Worm (Caenorhabditis elegans) whole organism, early embryonic: ENCODE measurements around the gene C34D4.4.

Experiments used
- B0310.2 ChIP-seq: sonication (generic microtip); optimal IDR thresholded peaks from 2 replicates; lab custom pipeline; 2016; ENCODE audit warnings: mild to moderate bottlenecking, missing genetic modification characterization, missing compliant biosample characterization
- F13C5.2 ChIP-seq: sonication (generic microtip); optimal IDR thresholded peaks from 2 replicates; lab custom pipeline; 2017; ENCODE audit warnings: mild to moderate bottlenecking, missing genetic modification characterization, inconsistent platforms, missing compliant biosample characterization
- aly-1 ChIP-seq: sonication (generic microtip); optimal IDR thresholded peaks from 2 replicates; lab custom pipeline; 2016; ENCODE audit warnings: missing genetic modification characterization, missing compliant biosample characterization
- ama-1 ChIP-seq: fragments of 150-350 bp; optimal IDR thresholded peaks from 2 replicates; lab custom pipeline; 2014
- ceh-13 ChIP-seq: fragments of 200-800 bp; sonication (Bioruptor generic); optimal IDR thresholded peaks from 2 replicates; lab custom pipeline; 2018; ENCODE audit warnings: mild to moderate bottlenecking, missing genetic modification characterization, missing compliant biosample characterization
- ceh-36 ChIP-seq: sonication (generic microtip); optimal IDR thresholded peaks from 2 replicates; lab custom pipeline; 2016; ENCODE audit warnings: missing genetic modification characterization, inconsistent platforms, missing compliant biosample characterization
- ets-7 ChIP-seq: sonication (generic microtip); optimal IDR thresholded peaks from 2 replicates; lab custom pipeline; 2016; ENCODE audit warnings: missing genotype, missing genetic modification characterization, missing compliant biosample characterization
- flt-1 ChIP-seq: fragments of 200-800 bp; sonication (Bioruptor generic); IDR thresholded peaks from 2 replicates; pipeline ENCODE4 v1.3.6; 2022; ENCODE audit warnings: missing genetic modification characterization, missing compliant biosample characterization
- hmbx-1 ChIP-seq: sonication (generic microtip); optimal IDR thresholded peaks from 2 replicates; lab custom pipeline; 2016; ENCODE audit warnings: mild to moderate bottlenecking, missing genetic modification characterization, missing compliant biosample characterization
- hmg-4 ChIP-seq: fragments of 200-800 bp; sonication (Bioruptor generic); optimal IDR thresholded peaks from 2 replicates; lab custom pipeline; 2018; ENCODE audit warnings: mild to moderate bottlenecking, missing genetic modification characterization, missing compliant biosample characterization
- hnd-1 ChIP-seq: sonication (generic microtip); optimal IDR thresholded peaks from 2 replicates; lab custom pipeline; 2016; ENCODE audit warnings: missing genetic modification characterization, missing compliant biosample characterization
- pes-1 ChIP-seq: fragments of 200-800 bp; sonication (Bioruptor generic); IDR thresholded peaks from 2 replicates; pipeline ENCODE4 v1.3.6; 2022; ENCODE audit warnings: missing genetic modification reagents, missing genetic modification characterization, missing compliant biosample characterization
- scrt-1 ChIP-seq: fragments of 200-800 bp; sonication (Bioruptor generic); IDR thresholded peaks from 2 replicates; pipeline ENCODE4 v1.3.6; 2022; ENCODE audit warnings: missing genetic modification characterization, missing compliant biosample characterization
- sea-1 ChIP-seq: fragments of 200-800 bp; sonication (Bioruptor generic); conservative IDR thresholded peaks from 2 replicates; pipeline ENCODE4 v1.3.6; 2022; ENCODE audit warnings: missing genetic modification characterization, missing compliant biosample characterization
- tbx-11 ChIP-seq: fragments of 200-800 bp; sonication (Bioruptor generic); IDR thresholded peaks from 2 replicates; pipeline ENCODE4 v1.3.6; 2022; ENCODE audit warnings: missing genetic modification characterization, missing compliant biosample characterization
- tbx-37 ChIP-seq: fragments of 200-800 bp; sonication (Bioruptor generic); conservative IDR thresholded peaks from 2 replicates; pipeline ENCODE4 v1.3.6; 2022; ENCODE audit warnings: missing genetic modification reagents, missing genetic modification characterization, missing compliant biosample characterization
- tra-4 ChIP-seq: sonication (generic microtip); optimal IDR thresholded peaks from 2 replicates; lab custom pipeline; 2017; ENCODE audit warnings: missing genetic modification characterization, missing compliant biosample characterization

The C34D4.4 gene

ce11 chrIV:7175346-7175745, 26.2 kb downstream of the C34D4.4 start, which contains the start of gene C42D4.19:
Gene C42D4.19, plus strand, starts transcription at chrIV:7175646.
- TF ChIP-seq sea-1 (GFP tag; lab: Robert Waterston, UW) (no peak), ceh-13 (GFP tag; lab: Kevin White, UChicago) (no peak)

ce11 chrIV:7176887-7177286, 27.7 kb downstream of the C34D4.4 start, which contains the start of gene str-44:
Gene str-44, plus strand, starts transcription at chrIV:7177187.
- TF ChIP-seq F13C5.2 (tag; lab: Kevin White, UChicago) = no peak
- no peak for TF ChIP-seq ceh-36
- TF ChIP-seq ets-7 = no peak
- TF ChIP-seq tbx-11 (GFP tag; lab: Robert Waterston, UW) = no peak
- TF ChIP-seq tra-4 (tag; lab: Kevin White, UChicago) = no peak
- no peak for TF ChIP-seq ceh-13 (GFP tag; lab: Kevin White, UChicago)
- no peak for TF ChIP-seq pes-1 (GFP tag; lab: Robert Waterston, UW)
- no peak for TF ChIP-seq aly-1 (tag; lab: Kevin White, UChicago)
- no peak for TF ChIP-seq sea-1 (GFP tag; lab: Robert Waterston, UW)
- no peak for TF ChIP-seq tbx-37 (GFP tag; lab: Robert Waterston, UW)
- TF ChIP-seq flt-1 (GFP tag; lab: Robert Waterston, UW) = no peak
- no peak for TF ChIP-seq scrt-1
- TF ChIP-seq hmbx-1 = no peak

- TF ChIP-seq hmbx-1 = no peak
- no peak for TF ChIP-seq pes-1 (GFP tag; lab: Robert Waterston, UW)
Measured at ce11 chrIV:7178942-7179341, 29.8 kb downstream of the C34D4.4 start, which contains the start of gene C42D4.3. Gene C42D4.3, plus strand, starts transcription at chrIV:7179239.

ce11 chrIV:7180304-7180703, 31.1 kb downstream of the C34D4.4 start, which contains the start of gene cest-10:
Gene cest-10, plus strand, starts transcription at chrIV:7180557.
- no peak for TF ChIP-seq ceh-13 (GFP tag; lab: Kevin White, UChicago)
- TF ChIP-seq hmbx-1 = no peak
- TF ChIP-seq ceh-36 = no peak
- TF ChIP-seq aly-1 (tag; lab: Kevin White, UChicago) = no peak
- TF ChIP-seq sea-1 (GFP tag; lab: Robert Waterston, UW) = no peak
- no peak for TF ChIP-seq B0310.2 (tag; lab: Kevin White, UChicago)
- TF ChIP-seq tra-4 (tag; lab: Kevin White, UChicago) = no peak
- no peak for TF ChIP-seq hmg-4 (GFP tag; lab: Kevin White, UChicago)
- no peak for TF ChIP-seq tbx-37 (GFP tag; lab: Robert Waterston, UW)
- no peak for TF ChIP-seq tbx-11 (GFP tag; lab: Robert Waterston, UW)
- TF ChIP-seq ets-7 = no peak
- TF ChIP-seq ama-1 (lab: Kevin White, UChicago) = no peak
- no peak for TF ChIP-seq pes-1 (GFP tag; lab: Robert Waterston, UW)
- TF ChIP-seq hnd-1 (tag; lab: Kevin White, UChicago) = no peak
- no peak for TF ChIP-seq scrt-1
- TF ChIP-seq F13C5.2 (tag; lab: Kevin White, UChicago) = no peak

- TF ChIP-seq ets-7 (no peak), flt-1 (GFP tag; lab: Robert Waterston, UW) (no peak)
Measured at ce11 chrIV:7182818-7183217, 33.7 kb downstream of the C34D4.4 start.

- no peak for TF ChIP-seq ama-1 (lab: Kevin White, UChicago)
- no peak for TF ChIP-seq ceh-36
- no peak for TF ChIP-seq F13C5.2 (tag; lab: Kevin White, UChicago)
- TF ChIP-seq scrt-1 = no peak
- TF ChIP-seq tra-4 (tag; lab: Kevin White, UChicago) = no peak
Measured at ce11 chrIV:7184597-7184996, 35.4 kb downstream of the C34D4.4 start, which contains the start of gene clec-179. Gene clec-179, minus strand, starts transcription at chrIV:7184697.

ce11 chrIV:7186756-7187155, 37.6 kb downstream of the C34D4.4 start, which contains the start of gene str-249:
Gene str-249, minus strand, starts transcription at chrIV:7186856.
- TF ChIP-seq F13C5.2 (tag; lab: Kevin White, UChicago) (no peak), hnd-1 (tag; lab: Kevin White, UChicago) (no peak), B0310.2 (tag; lab: Kevin White, UChicago) (no peak), aly-1 (tag; lab: Kevin White, UChicago) (no peak), ceh-36 (no peak), pes-1 (GFP tag; lab: Robert Waterston, UW) (no peak)

- TF ChIP-seq hnd-1 (tag; lab: Kevin White, UChicago) = no peak
- no peak for TF ChIP-seq aly-1 (tag; lab: Kevin White, UChicago)
- TF ChIP-seq tbx-37 (GFP tag; lab: Robert Waterston, UW) = no peak
- TF ChIP-seq scrt-1 = no peak
- no peak for TF ChIP-seq flt-1 (GFP tag; lab: Robert Waterston, UW)
- TF ChIP-seq ama-1 (lab: Kevin White, UChicago) = no peak
- no peak for TF ChIP-seq F13C5.2 (tag; lab: Kevin White, UChicago)
- TF ChIP-seq pes-1 (GFP tag; lab: Robert Waterston, UW) = no peak
- TF ChIP-seq hmg-4 (GFP tag; lab: Kevin White, UChicago) = no peak
Measured at ce11 chrIV:7188030-7188429, 38.9 kb downstream of the C34D4.4 start, which contains the start of gene C42D4.13. Gene C42D4.13, minus strand, starts transcription at chrIV:7188130.
